Fruit fly (Drosophila melanogaster) whole organism, pupa: ENCODE measurements around the gene CG11069.

Experiments used
- CG13204 ChIP-seq: fragments of 200-800 bp; sonication (Bioruptor generic); optimal IDR thresholded peaks from 2 replicates; lab custom pipeline; 2018; ENCODE audit warnings: missing biosample characterization, mild to moderate bottlenecking, missing genetic modification characterization, moderate library complexity
- CG17806 ChIP-seq: fragments of 200-800 bp; sonication (Bioruptor generic); optimal IDR thresholded peaks from 2 replicates; lab custom pipeline; 2018; ENCODE audit warnings: missing biosample characterization, mild to moderate bottlenecking, missing genetic modification characterization, moderate library complexity
- CG8159 ChIP-seq: fragments of 200-800 bp; sonication (Bioruptor generic); optimal IDR thresholded peaks from 3 replicates; lab custom pipeline; 2018; ENCODE audit warnings: missing biosample characterization, mild to moderate bottlenecking, missing genetic modification characterization, moderate library complexity
- EcR ChIP-seq: fragments of 200-800 bp; sonication (Bioruptor generic); optimal IDR thresholded peaks from 3 replicates; lab custom pipeline; 2019; ENCODE audit warnings: missing biosample characterization, missing genetic modification characterization, mild to moderate bottlenecking, moderate library complexity, missing genetic modification reagents
- Pif1B ChIP-seq: fragments of 200-800 bp; sonication (Bioruptor generic); optimal IDR thresholded peaks from 3 replicates; lab custom pipeline; 2016; ENCODE audit warnings: missing biosample characterization, missing genetic modification characterization

- TF ChIP-seq EcR (GFP tag; lab: Kevin White, UChicago) (no peak), CG8159 (no peak), CG13204 (GFP tag; lab: Kevin White, UChicago) (no peak), Pif1B (no peak), CG17806 (tag; lab: Kevin White, UChicago) (peak; percentile 29)
Observed at dm6 chr3R:24917814-24918636, 23.5 kb downstream of the CG11069 start, which contains the start of the genes PIG-S, sud1 and CG11168.
